Worm (Caenorhabditis elegans) whole organism, mixed stage, embryonic: ENCODE data around the gene tsp-14.

Source experiments
- M03D4.4 ChIP-seq: sonication (generic microtip); optimal IDR thresholded peaks from 2 replicates; lab custom pipeline; 2017; ENCODE audit warnings: mild to moderate bottlenecking, missing genetic modification characterization, missing compliant biosample characterization
- bed-3 ChIP-seq: fragments of 200-800 bp; sonication (Bioruptor generic); optimal IDR thresholded peaks from 3 replicates; lab custom pipeline; 2018; ENCODE audit warnings: mild to moderate bottlenecking, missing genetic modification characterization, moderate library complexity, missing compliant biosample characterization
- blmp-1 ChIP-seq: fragments of 150-350 bp; optimal IDR thresholded peaks from 2 replicates; lab custom pipeline; 2014; ENCODE audit warnings: missing biosample characterization, missing genetic modification characterization
- ceh-39 ChIP-seq: fragments of 150-350 bp; optimal IDR thresholded peaks from 2 replicates; lab custom pipeline; 2014; ENCODE audit warnings: missing biosample characterization, missing genetic modification characterization
- ces-1 ChIP-seq: fragments of 150-350 bp; optimal IDR thresholded peaks from 2 replicates; lab custom pipeline; 2014; ENCODE audit warnings: missing biosample characterization, missing genetic modification reagents, missing genetic modification characterization
- cnd-1 ChIP-seq: fragments of 200-800 bp; sonication (Bioruptor generic); optimal IDR thresholded peaks from 2 replicates; lab custom pipeline; 2018; ENCODE audit warnings: mild to moderate bottlenecking, missing genetic modification characterization, missing compliant biosample characterization
- drap-1 ChIP-seq: fragments of 200-800 bp; sonication (Bioruptor generic); optimal IDR thresholded peaks from 3 replicates; lab custom pipeline; 2018; ENCODE audit warnings: mild to moderate bottlenecking, missing genetic modification characterization, missing compliant biosample characterization
- elt-1 ChIP-seq: sonication (generic microtip); optimal IDR thresholded peaks from 2 replicates; lab custom pipeline; 2017; ENCODE audit warnings: missing genetic modification characterization, mild to moderate bottlenecking, missing compliant biosample characterization, antibody characterized with exemption, moderate library complexity, borderline replicate concordance; ENCODE audit not compliant: insufficient read depth
- elt-3 ChIP-seq: fragments of 150-350 bp; optimal IDR thresholded peaks from 2 replicates; lab custom pipeline; 2014; ENCODE audit warnings: missing biosample characterization, missing genetic modification characterization
- flh-1 ChIP-seq: fragments of 200-800 bp; sonication (Bioruptor generic); optimal IDR thresholded peaks from 2 replicates; lab custom pipeline; 2018; ENCODE audit warnings: mild to moderate bottlenecking, missing genetic modification characterization, moderate library complexity, missing compliant biosample characterization
- ham-2 ChIP-seq: fragments of 200-800 bp; sonication (Bioruptor generic); optimal IDR thresholded peaks from 2 replicates; lab custom pipeline; 2018; ENCODE audit warnings: mild to moderate bottlenecking, missing genetic modification characterization, missing compliant biosample characterization
- hlh-1 ChIP-seq: fragments of 150-350 bp; optimal IDR thresholded peaks from 2 replicates; lab custom pipeline; 2014; ENCODE audit warnings: missing biosample characterization, missing genetic modification reagents, missing genetic modification characterization
- lsy-2 ChIP-seq: fragments of 150-350 bp; optimal IDR thresholded peaks from 2 replicates; lab custom pipeline; 2014; ENCODE audit warnings: missing biosample characterization, missing genetic modification characterization
- mab-5 ChIP-seq: fragments of 150-350 bp; optimal IDR thresholded peaks from 2 replicates; lab custom pipeline; 2014; ENCODE audit warnings: missing biosample characterization, missing genetic modification characterization
- mep-1 ChIP-seq: fragments of 150-350 bp; optimal IDR thresholded peaks from 2 replicates; lab custom pipeline; 2017; ENCODE audit warnings: missing biosample characterization, missing genetic modification reagents, missing genetic modification characterization, inconsistent platforms
- mls-2 ChIP-seq: sonication (generic microtip); optimal IDR thresholded peaks from 2 replicates; lab custom pipeline; 2016; ENCODE audit warnings: mild to moderate bottlenecking, missing genetic modification characterization, moderate library complexity, missing compliant biosample characterization
- nhr-12 ChIP-seq: fragments of 150-350 bp; optimal IDR thresholded peaks from 2 replicates; lab custom pipeline; 2014; ENCODE audit warnings: missing biosample characterization, missing genetic modification characterization
- nhr-2 ChIP-seq: fragments of 150-350 bp; optimal IDR thresholded peaks from 2 replicates; lab custom pipeline; 2014; ENCODE audit warnings: missing biosample characterization, missing genetic modification characterization
- nhr-237 ChIP-seq: fragments of 150-350 bp; optimal IDR thresholded peaks from 2 replicates; lab custom pipeline; 2014; ENCODE audit warnings: missing biosample characterization, missing genetic modification characterization
- nhr-28 ChIP-seq: fragments of 150-350 bp; optimal IDR thresholded peaks from 2 replicates; lab custom pipeline; 2014; ENCODE audit warnings: missing biosample characterization, missing genetic modification characterization
- nhr-76 ChIP-seq: sonication (generic microtip); optimal IDR thresholded peaks from 2 replicates; lab custom pipeline; 2017; ENCODE audit warnings: missing biosample characterization, missing genetic modification characterization
- pha-4 ChIP-seq: fragments of 150-350 bp; optimal IDR thresholded peaks from 2 replicates; lab custom pipeline; 2018; ENCODE audit warnings: missing biosample characterization, missing genetic modification reagents, missing genetic modification characterization
- sem-2 ChIP-seq: fragments of 200-800 bp; sonication (Bioruptor generic); optimal IDR thresholded peaks from 2 replicates; lab custom pipeline; 2018; ENCODE audit warnings: mild to moderate bottlenecking, missing genetic modification characterization, missing compliant biosample characterization
- snpc-4 ChIP-seq: fragments of 150-350 bp; optimal IDR thresholded peaks from 2 replicates; lab custom pipeline; 2014; ENCODE audit warnings: missing biosample characterization, missing genetic modification characterization
- sptf-1 ChIP-seq: sonication (generic microtip); optimal IDR thresholded peaks from 2 replicates; lab custom pipeline; 2017; ENCODE audit warnings: mild to moderate bottlenecking, missing genetic modification characterization, moderate library complexity, missing compliant biosample characterization
- tbx-8 ChIP-seq: fragments of 200-800 bp; sonication (Bioruptor generic); optimal IDR thresholded peaks from 2 replicates; lab custom pipeline; 2018; ENCODE audit warnings: mild to moderate bottlenecking, missing genetic modification characterization, moderate library complexity, missing compliant biosample characterization
- unc-120 ChIP-seq: sonication (generic microtip); optimal IDR thresholded peaks from 2 replicates; lab custom pipeline; 2017; ENCODE audit warnings: missing genetic modification characterization, missing compliant biosample characterization; ENCODE audit not compliant: poor library complexity, severe bottlenecking
- unc-39 ChIP-seq: fragments of 150-350 bp; optimal IDR thresholded peaks from 2 replicates; lab custom pipeline; 2014; ENCODE audit warnings: missing biosample characterization, missing genetic modification characterization
- unc-62 ChIP-seq: fragments of 150-350 bp; optimal IDR thresholded peaks from 2 replicates; lab custom pipeline; 2014; ENCODE audit warnings: missing biosample characterization, missing genetic modification reagents, missing genetic modification characterization
- zip-8 ChIP-seq: fragments of 150-350 bp; optimal IDR thresholded peaks from 2 replicates; lab custom pipeline; 2014; ENCODE audit warnings: missing biosample characterization, missing genetic modification characterization
- ztf-11 ChIP-seq: fragments of 150-350 bp; optimal IDR thresholded peaks from 2 replicates; lab custom pipeline; 2014; ENCODE audit warnings: missing biosample characterization, missing genetic modification characterization

The tsp-14 gene

ce11 chrX:4870683-4871082 lies 6.1 kb downstream of the tsp-14 start:
- TF ChIP-seq ces-1 (GFP tag; lab: Kevin White, UChicago), result peak; percentile 91
- TF ChIP-seq bed-3 (GFP tag; lab: Kevin White, UChicago), result no peak

DNA sequence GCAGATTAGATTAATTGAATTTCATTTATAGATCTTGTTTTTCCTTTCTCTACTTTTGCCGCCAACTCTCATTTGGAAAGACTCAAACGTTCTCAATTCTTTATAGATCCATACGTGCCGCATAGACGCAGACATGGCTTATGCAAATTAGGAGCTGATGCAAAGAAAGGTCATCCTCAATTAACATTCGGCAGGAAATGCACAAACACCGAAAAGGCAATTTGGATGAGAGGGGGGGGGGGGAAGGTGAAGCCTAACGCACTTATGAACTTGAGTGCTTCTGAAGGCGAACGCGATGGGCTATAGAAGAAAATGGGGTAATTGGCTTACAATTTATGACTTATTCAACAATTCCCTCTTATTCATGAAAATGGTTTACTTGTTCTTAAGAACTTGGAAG lies 7.1 kb downstream of the tsp-14 start:
- TF ChIP-seq zip-8 (tag; lab: Kevin White, UChicago) (no peak), drap-1 (GFP tag; lab: Kevin White, UChicago) (no peak), ces-1 (GFP tag; lab: Kevin White, UChicago) (peak; percentile 96), cnd-1 (tag; lab: Kevin White, UChicago) (no peak), hlh-1 (tag; lab: Kevin White, UChicago) (no peak), elt-3 (tag; lab: Kevin White, UChicago) (no peak), ham-2 (GFP tag; lab: Kevin White, UChicago) (peak; percentile 49), mep-1 (tag; lab: Kevin White, UChicago) (peak; percentile 18), nhr-76 (tag; lab: Kevin White, UChicago) (no peak), ztf-11 (tag; lab: Kevin White, UChicago) (no peak), blmp-1 (tag; lab: Kevin White, UChicago) (no peak), nhr-237 (tag; lab: Kevin White, UChicago) (no peak), lsy-2 (tag; lab: Kevin White, UChicago) (no peak), pha-4 (no peak), mab-5 (tag; lab: Kevin White, UChicago) (no peak), mls-2 (tag; lab: Kevin White, UChicago) (peak; percentile 34), ceh-39 (tag; lab: Kevin White, UChicago) (no peak), snpc-4 (tag; lab: Kevin White, UChicago) (no peak), nhr-28 (no peak), nhr-2 (tag; lab: Kevin White, UChicago) (no peak), bed-3 (GFP tag; lab: Kevin White, UChicago) (no peak)

DNA sequence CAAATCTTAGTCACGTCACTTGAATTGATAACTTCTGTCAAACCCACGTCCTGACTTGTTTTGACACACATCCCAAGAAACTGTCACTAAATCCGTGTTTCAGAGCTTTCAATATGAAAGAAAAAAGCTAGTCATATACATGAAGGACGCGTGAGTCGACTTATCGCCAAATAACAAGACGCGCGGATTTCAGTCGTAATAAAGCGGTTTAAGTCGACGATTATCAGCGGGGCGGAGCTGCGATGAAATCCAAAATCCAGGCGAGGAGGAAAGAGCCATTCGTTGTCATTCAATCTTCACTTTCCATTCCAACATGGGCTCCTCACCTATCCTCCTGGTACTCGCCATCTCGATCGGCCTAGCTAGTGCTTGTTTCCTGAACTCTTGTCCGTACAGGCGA lies 11.0 kb downstream of the tsp-14 start, which contains the start of gene ntc-1:
Gene ntc-1 (plus strand): TSS at position 301 of the 400 bp plus-strand sequence.
- TF ChIP-seq unc-120 (tag; lab: Kevin White, UChicago) (no peak), mep-1 (tag; lab: Kevin White, UChicago) (no peak), unc-39 (no peak)

DNA sequence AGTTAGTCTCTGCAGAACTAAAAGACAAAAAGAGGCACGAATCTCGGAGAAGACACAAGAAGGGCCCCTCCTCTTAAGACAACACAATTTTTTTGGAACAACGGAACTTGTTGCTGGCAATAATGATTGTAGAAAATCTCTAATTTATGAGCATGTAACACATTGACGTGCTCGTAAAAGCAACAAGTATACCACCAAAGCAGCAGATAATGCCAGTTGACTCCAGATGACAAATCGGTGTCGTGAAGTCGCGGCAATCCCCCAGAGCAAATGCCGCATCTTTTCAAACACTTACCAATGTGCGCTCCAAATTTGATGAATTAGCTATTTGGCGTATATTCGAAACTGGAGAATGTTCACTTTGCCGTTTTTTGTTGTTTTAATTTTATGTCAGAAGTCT lies 12.6 kb downstream of the tsp-14 start:
- TF ChIP-seq unc-62 (GFP tag; lab: Kevin White, UChicago) (no peak), sptf-1 (tag; lab: Kevin White, UChicago) (no peak), sem-2 (no peak), snpc-4 (tag; lab: Kevin White, UChicago) (no peak), ces-1 (GFP tag; lab: Kevin White, UChicago) (no peak), unc-120 (tag; lab: Kevin White, UChicago) (no peak)

DNA sequence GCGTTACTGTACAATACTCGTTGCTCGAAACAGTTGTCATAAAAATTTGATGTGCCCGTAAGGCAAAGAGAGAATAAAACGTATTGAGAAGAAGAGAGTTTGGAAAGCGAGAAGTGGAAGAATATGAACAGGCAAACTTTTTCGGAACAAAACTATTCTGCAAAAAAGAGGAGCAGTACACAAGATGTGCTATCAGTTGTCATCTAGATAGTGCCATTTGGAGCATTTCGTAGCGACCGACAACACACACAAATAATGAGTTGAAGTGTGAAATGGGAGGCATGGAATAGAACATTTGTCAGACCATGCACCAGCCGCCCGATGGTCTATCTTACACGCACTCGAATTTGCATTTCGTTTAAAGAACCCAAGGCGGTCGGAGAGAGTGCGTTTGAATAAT lies 14.7 kb downstream of the tsp-14 start:
- TF ChIP-seq drap-1 (GFP tag; lab: Kevin White, UChicago), result no peak
- no peak for TF ChIP-seq flh-1 (GFP tag; lab: Kevin White, UChicago)
- no peak for TF ChIP-seq ztf-11 (tag; lab: Kevin White, UChicago)
- TF ChIP-seq hlh-1 (tag; lab: Kevin White, UChicago), result no peak
- TF ChIP-seq nhr-12, result no peak
- no peak for TF ChIP-seq ces-1 (GFP tag; lab: Kevin White, UChicago)
- TF ChIP-seq elt-3 (tag; lab: Kevin White, UChicago), result no peak

- no peak for TF ChIP-seq tbx-8 (GFP tag; lab: Kevin White, UChicago)
- TF ChIP-seq M03D4.4 (tag; lab: Kevin White, UChicago), result no peak
- TF ChIP-seq ceh-39 (tag; lab: Kevin White, UChicago), result no peak
- no peak for TF ChIP-seq snpc-4 (tag; lab: Kevin White, UChicago)
- TF ChIP-seq nhr-28, result no peak
- no peak for TF ChIP-seq nhr-2 (tag; lab: Kevin White, UChicago)
- TF ChIP-seq elt-1, result no peak
- no peak for TF ChIP-seq elt-3 (tag; lab: Kevin White, UChicago)
- TF ChIP-seq hlh-1 (tag; lab: Kevin White, UChicago), result no peak
- no peak for TF ChIP-seq ztf-11 (tag; lab: Kevin White, UChicago)
- TF ChIP-seq cnd-1 (tag; lab: Kevin White, UChicago), result no peak
These were observed 15.4 kb downstream of the tsp-14 start for ce11 chrX:4861413-4861812.
